Worm (Caenorhabditis elegans): Measurements from ENCODE around the gene R10E4.3.

- TF ChIP-seq sem-2 (GFP tag; optimal IDR thresholded peaks at IDR 0.05) (no peak), nhr-12 (tag; optimal IDR thresholded peaks at IDR 0.05) (no peak), lsy-2 (tag; optimal IDR thresholded peaks at IDR 0.05) (no peak), tbx-8 (GFP tag; optimal IDR thresholded peaks at IDR 0.05) (no peak), zip-8 (tag; optimal IDR thresholded peaks at IDR 0.05) (no peak), ceh-43 (GFP tag; optimal IDR thresholded peaks at IDR 0.05) (no peak)
These were observed 48.3 kb upstream of the R10E4.3 start for ce11 chrIII:4335614-4336013.

All from whole organism, mixed stage, embryonic.